Fruit fly (Drosophila melanogaster) whole organism, embryonic: Measurements from ENCODE around the gene Unc-115a.

Experiments
- ATbp ChIP-seq: fragments of 200-800 bp; sonication (Bioruptor generic); optimal IDR thresholded peaks from 2 replicates; lab custom pipeline; 2017; ENCODE audit warnings: missing biosample characterization, mild to moderate bottlenecking, missing genetic modification characterization, missing genetic modification reagents
- Asciz ChIP-seq: fragments of 200-800 bp; sonication (Bioruptor generic); optimal IDR thresholded peaks from 2 replicates; lab custom pipeline; 2017; ENCODE audit warnings: missing biosample characterization, mild to moderate bottlenecking, missing genetic modification characterization, missing genetic modification reagents
- B-H1 ChIP-seq: fragments of 200-800 bp; sonication (Bioruptor generic); IDR thresholded peaks from 3 replicates; pipeline ENCODE4 v1.3.6; 2022; ENCODE audit warnings: missing biosample characterization, missing genetic modification characterization
- CG10209 ChIP-seq: fragments of 200-800 bp; sonication (Bioruptor generic); optimal IDR thresholded peaks from 3 replicates; lab custom pipeline; 2017; ENCODE audit warnings: missing biosample characterization, mild to moderate bottlenecking, missing genetic modification characterization, missing genetic modification reagents
- CG10979 ChIP-seq: fragments of 200-800 bp; sonication (Bioruptor generic); optimal IDR thresholded peaks from 2 replicates; lab custom pipeline; 2018; ENCODE audit warnings: missing biosample characterization, mild to moderate bottlenecking, missing genetic modification characterization, moderate library complexity
- CG12659 ChIP-seq: fragments of 200-800 bp; sonication (Bioruptor generic); optimal IDR thresholded peaks from 3 replicates; lab custom pipeline; 2017; ENCODE audit warnings: mild to moderate bottlenecking, missing biosample characterization, missing genetic modification reagents, missing genetic modification characterization
- CG12942 ChIP-seq: fragments of 200-800 bp; sonication (Bioruptor generic); optimal IDR thresholded peaks from 3 replicates; lab custom pipeline; 2016; ENCODE audit warnings: missing biosample characterization, missing genetic modification characterization
- CG13123 ChIP-seq: fragments of 200-800 bp; sonication (Bioruptor generic); optimal IDR thresholded peaks from 2 replicates; lab custom pipeline; 2016; ENCODE audit warnings: missing biosample characterization, missing genetic modification characterization
- CG13894 ChIP-seq: fragments of 200-800 bp; sonication (Bioruptor generic); optimal IDR thresholded peaks from 3 replicates; lab custom pipeline; 2018; ENCODE audit warnings: missing biosample characterization, mild to moderate bottlenecking, missing genetic modification characterization, moderate library complexity
- CG15514 ChIP-seq: fragments of 200-800 bp; sonication (Bioruptor generic); optimal IDR thresholded peaks from 3 replicates; lab custom pipeline; 2017; ENCODE audit warnings: missing biosample characterization, missing genetic modification characterization, mild to moderate bottlenecking, moderate library complexity, missing genetic modification reagents
- CG17359 ChIP-seq: fragments of 200-800 bp; sonication (Bioruptor generic); optimal IDR thresholded peaks from 3 replicates; lab custom pipeline; 2018; ENCODE audit warnings: missing biosample characterization, mild to moderate bottlenecking, missing genetic modification characterization, moderate library complexity
- CG17385 ChIP-seq: fragments of 200-800 bp; sonication (Bioruptor generic); optimal IDR thresholded peaks from 3 replicates; lab custom pipeline; 2018; ENCODE audit warnings: missing biosample characterization, mild to moderate bottlenecking, missing genetic modification characterization
- CG17912 ChIP-seq: fragments of 200-800 bp; sonication (Bioruptor generic); optimal IDR thresholded peaks from 2 replicates; lab custom pipeline; 2018; ENCODE audit warnings: missing biosample characterization, mild to moderate bottlenecking, missing genetic modification characterization
- CG2875 ChIP-seq: fragments of 200-800 bp; sonication (Bioruptor generic); optimal IDR thresholded peaks from 2 replicates; lab custom pipeline; 2017; ENCODE audit warnings: missing biosample characterization, mild to moderate bottlenecking, missing genetic modification characterization, missing genetic modification reagents
- CG3163 ChIP-seq: fragments of 200-800 bp; sonication (Bioruptor generic); optimal IDR thresholded peaks from 3 replicates; lab custom pipeline; 2016; ENCODE audit warnings: missing biosample characterization, missing genetic modification characterization
- CG34224 ChIP-seq: fragments of 200-800 bp; sonication (Bioruptor generic); IDR thresholded peaks from 3 replicates; pipeline ENCODE4 v1.3.6; 2022; ENCODE audit warnings: missing biosample characterization, missing genetic modification characterization; ENCODE audit not compliant: partially characterized antibody
- CG3838 ChIP-seq: fragments of 200-800 bp; sonication (Bioruptor generic); optimal IDR thresholded peaks from 3 replicates; lab custom pipeline; 2016; ENCODE audit warnings: missing biosample characterization, missing genetic modification characterization
- CG4328 ChIP-seq: fragments of 200-800 bp; sonication (Bioruptor generic); optimal IDR thresholded peaks from 3 replicates; lab custom pipeline; 2017; ENCODE audit warnings: missing biosample characterization, missing genetic modification reagents, missing genetic modification characterization
- CG5180 ChIP-seq: fragments of 200-800 bp; sonication (Bioruptor generic); optimal IDR thresholded peaks from 3 replicates; lab custom pipeline; 2017; ENCODE audit warnings: missing biosample characterization, missing genetic modification characterization, mild to moderate bottlenecking, moderate library complexity, missing genetic modification reagents
- CG6254 ChIP-seq: fragments of 200-800 bp; sonication (Bioruptor generic); optimal IDR thresholded peaks from 3 replicates; lab custom pipeline; 2017; ENCODE audit warnings: mild to moderate bottlenecking, missing biosample characterization, missing genetic modification reagents, missing genetic modification characterization
- CG7786 ChIP-seq: fragments of 200-800 bp; sonication (Bioruptor generic); optimal IDR thresholded peaks from 2 replicates; lab custom pipeline; 2016; ENCODE audit warnings: missing biosample characterization, missing genetic modification characterization
- Dbx ChIP-seq: fragments of 200-800 bp; sonication (Bioruptor generic); IDR thresholded peaks from 3 replicates; pipeline ENCODE4 v1.3.6; 2022; ENCODE audit warnings: missing biosample characterization, missing genetic modification characterization
- Dek ChIP-seq: fragments of 200-800 bp; sonication (Bioruptor generic); optimal IDR thresholded peaks from 3 replicates; lab custom pipeline; 2019; ENCODE audit warnings: missing biosample characterization, mild to moderate bottlenecking, missing genetic modification characterization, moderate library complexity
- ERR ChIP-seq: fragments of 200-800 bp; sonication (Bioruptor generic); optimal IDR thresholded peaks from 2 replicates; lab custom pipeline; 2016; ENCODE audit warnings: missing biosample characterization, missing genetic modification characterization
- Lpt ChIP-seq: fragments of >200 bp; optimal IDR thresholded peaks from 2 replicates; lab custom pipeline; 2018; ENCODE audit warnings: missing biosample characterization, missing genetic modification characterization
- Med ChIP-seq: fragments of 200-800 bp; sonication (Bioruptor generic); peaks from one replicate; lab custom pipeline; 2016; ENCODE audit warnings: missing biosample characterization, missing genetic modification characterization, mild to moderate bottlenecking, inconsistent platforms, moderate library complexity
- Meics ChIP-seq: fragments of 200-800 bp; sonication (Bioruptor generic); optimal IDR thresholded peaks from 2 replicates; lab custom pipeline; 2017; ENCODE audit warnings: missing biosample characterization, mild to moderate bottlenecking, missing genetic modification characterization
- NfI ChIP-seq: fragments of 200-800 bp; sonication (Bioruptor generic); optimal IDR thresholded peaks from 3 replicates; lab custom pipeline; 2018; ENCODE audit warnings: missing biosample characterization, mild to moderate bottlenecking, missing genetic modification characterization, moderate library complexity
- Rx ChIP-seq: fragments of 200-800 bp; sonication (Bioruptor generic); IDR thresholded peaks from 2 replicates; pipeline ENCODE4 v1.3.6; 2022; ENCODE audit warnings: missing biosample characterization, missing genetic modification characterization
- Side ChIP-seq: fragments of 200-800 bp; sonication (Bioruptor generic); optimal IDR thresholded peaks from 2 replicates; lab custom pipeline; 2016; ENCODE audit warnings: missing biosample characterization, missing genetic modification characterization
- Spps ChIP-seq: fragments of 200-800 bp; sonication (Bioruptor generic); optimal IDR thresholded peaks from 2 replicates; lab custom pipeline; 2018; ENCODE audit warnings: missing biosample characterization, mild to moderate bottlenecking, missing genetic modification characterization
- Trl ChIP-seq, 3 experiments: fragments of >200 bp in 2 of 3; fragments of 200-800 bp in 1 of 3; sonication (Bioruptor generic) in 1 of 3; optimal IDR thresholded peaks; 2 replicates in 1 of 3; 3 replicates in 2 of 3; lab custom pipeline; 2016 to 2017; ENCODE audit warnings: missing biosample characterization in 1 of 3, missing genetic modification characterization in 1 of 3
- Vsx1 ChIP-seq: fragments of 200-800 bp; sonication (Bioruptor generic); optimal IDR thresholded peaks from 2 replicates; lab custom pipeline; 2017; ENCODE audit warnings: missing biosample characterization, mild to moderate bottlenecking, missing genetic modification characterization, missing genetic modification reagents
- bab2 ChIP-seq: fragments of 200-800 bp; sonication (Bioruptor generic); optimal IDR thresholded peaks from 2 replicates; lab custom pipeline; 2016; ENCODE audit warnings: missing biosample characterization, missing genetic modification characterization
- bcd ChIP-seq: fragments of 200-800 bp; sonication (Bioruptor generic); optimal IDR thresholded peaks from 2 replicates; lab custom pipeline; 2017; ENCODE audit warnings: missing biosample characterization, mild to moderate bottlenecking, missing genetic modification characterization
- caup ChIP-seq: fragments of 200-800 bp; sonication (Bioruptor generic); optimal IDR thresholded peaks from 3 replicates; lab custom pipeline; 2017; ENCODE audit warnings: missing biosample characterization, mild to moderate bottlenecking, missing genetic modification characterization, moderate library complexity; ENCODE audit not compliant: severe bottlenecking
- cwo ChIP-seq: fragments of 200-800 bp; sonication (Bioruptor generic); optimal IDR thresholded peaks from 3 replicates; lab custom pipeline; 2017; ENCODE audit warnings: missing biosample characterization, missing genetic modification characterization, mild to moderate bottlenecking, moderate library complexity, missing genetic modification reagents
- fd3F ChIP-seq: fragments of 200-800 bp; sonication (Bioruptor generic); optimal IDR thresholded peaks from 2 replicates; lab custom pipeline; 2018; ENCODE audit warnings: missing biosample characterization, mild to moderate bottlenecking, missing genetic modification characterization, moderate library complexity
- fu2 ChIP-seq: fragments of 200-800 bp; sonication (Bioruptor generic); optimal IDR thresholded peaks from 2 replicates; lab custom pipeline; 2016; ENCODE audit warnings: missing biosample characterization, missing genetic modification characterization
- gro ChIP-seq: fragments of 200-800 bp; sonication (Bioruptor generic); optimal IDR thresholded peaks from 2 replicates; lab custom pipeline; 2016; ENCODE audit warnings: missing biosample characterization, missing genetic modification characterization
- h ChIP-seq: fragments of >200 bp; optimal IDR thresholded peaks from 2 replicates; lab custom pipeline; 2017
- kay ChIP-seq: fragments of 200-800 bp; sonication (Bioruptor generic); optimal IDR thresholded peaks from 2 replicates; lab custom pipeline; 2016; ENCODE audit warnings: missing biosample characterization, missing genetic modification characterization
- mam ChIP-seq: fragments of 200-800 bp; sonication (Bioruptor generic); optimal IDR thresholded peaks from 3 replicates; lab custom pipeline; 2016; ENCODE audit warnings: missing biosample characterization, missing genetic modification characterization
- mirr ChIP-seq: fragments of 200-800 bp; sonication (Bioruptor generic); optimal IDR thresholded peaks from 3 replicates; lab custom pipeline; 2018; ENCODE audit warnings: missing biosample characterization, mild to moderate bottlenecking, missing genetic modification characterization
- odd ChIP-seq: fragments of 200-800 bp; sonication (Bioruptor generic); optimal IDR thresholded peaks from 2 replicates; lab custom pipeline; 2017; ENCODE audit warnings: missing biosample characterization, mild to moderate bottlenecking, missing genetic modification characterization
- org-1 ChIP-seq: fragments of 200-800 bp; sonication (Bioruptor generic); optimal IDR thresholded peaks from 2 replicates; lab custom pipeline; 2017; ENCODE audit warnings: missing biosample characterization, missing genetic modification characterization
- pho ChIP-seq: fragments of 200-800 bp; sonication (Bioruptor generic); optimal IDR thresholded peaks from 2 replicates; lab custom pipeline; 2016; ENCODE audit warnings: missing biosample characterization, missing genetic modification characterization
- phol ChIP-seq: fragments of 200-800 bp; sonication (Bioruptor generic); optimal IDR thresholded peaks from 3 replicates; lab custom pipeline; 2018; ENCODE audit warnings: missing biosample characterization, mild to moderate bottlenecking, missing genetic modification characterization, moderate library complexity
- tio ChIP-seq: fragments of 200-800 bp; sonication (Bioruptor generic); optimal IDR thresholded peaks from 2 replicates; lab custom pipeline; 2017; ENCODE audit warnings: missing biosample characterization, missing genetic modification characterization, inconsistent platforms

Gene Unc-115a

dm6 chr3R:9701148-9701703, 4.0 kb downstream of the Unc-115a start (continued):
- TF ChIP-seq CG17912 (GFP tag; lab: Kevin White, UChicago) (peak; percentile 15), CG2875 (GFP tag; lab: Kevin White, UChicago) (peak; percentile 4), CG3838 (GFP tag; lab: Kevin White, UChicago) (no peak), Side (GFP tag; lab: Kevin White, UChicago) (peak; percentile 28), Dek (peak; percentile 12), fu2 (GFP tag; lab: Kevin White, UChicago) (no peak), mam (GFP tag; lab: Kevin White, UChicago) (peak; percentile 21), CG15514 (GFP tag; lab: Kevin White, UChicago) (peak; percentile 30), ATbp (GFP tag; lab: Kevin White, UChicago) (peak; percentile 36), bab2 (peak; percentile 32), bcd (GFP tag; lab: Kevin White, UChicago) (peak; percentile 9), ERR (GFP tag; lab: Kevin White, UChicago) (no peak), CG13123 (peak; percentile 0), tio (GFP tag; lab: Kevin White, UChicago) (peak; percentile 37), Vsx1 (peak; percentile 22), fd3F (GFP tag; lab: Kevin White, UChicago) (peak; percentile 51), CG3163 (GFP tag; lab: Kevin White, UChicago) (peak; percentile 49), phol (tag; lab: Kevin White, UChicago) (no peak), Med (GFP tag; lab: Kevin White, UChicago) (peak; percentile 80), CG10209 (GFP tag; lab: Kevin White, UChicago) (peak; percentile 34), h (lab: Kevin White, UChicago) (no peak), CG7786 (GFP tag; lab: Kevin White, UChicago) (peak; percentile 16), NfI (GFP tag; lab: Kevin White, UChicago) (peak; percentile 45), CG4328 (GFP tag; lab: Kevin White, UChicago) (peak; percentile 16), CG5180 (GFP tag; lab: Kevin White, UChicago) (peak; percentile 45), Spps (tag; lab: Kevin White, UChicago) (no peak), kay (GFP tag; lab: Kevin White, UChicago) (peak; percentile 42), Dbx (GFP tag; lab: Robert Waterston, UW) (no peak), cwo (GFP tag; lab: Kevin White, UChicago) (peak; percentile 10), CG17385 (GFP tag; lab: Kevin White, UChicago) (peak; percentile 14), pho (GFP tag; lab: Kevin White, UChicago) (peak; percentile 44), Trl (optimal IDR thresholded peaks at IDR 0.05; lab: Kevin White, UChicago) (no peak), Trl (GFP tag; optimal IDR thresholded peaks at IDR 0.05; lab: Kevin White, UChicago) (peak; percentile 1), gro (peak; percentile 31), B-H1 (GFP tag; lab: Robert Waterston, UW) (no peak), Lpt (GFP tag; lab: Kevin White, UChicago) (no peak), CG34224 (GFP tag; lab: Robert Waterston, UW) (no peak), Meics (GFP tag; lab: Kevin White, UChicago) (peak; percentile 93), CG12659 (GFP tag; lab: Kevin White, UChicago) (peak; percentile 35), CG13894 (tag; lab: Kevin White, UChicago) (peak; percentile 45), Asciz (GFP tag; lab: Kevin White, UChicago) (peak; percentile 58), CG10979 (tag; lab: Kevin White, UChicago) (no peak), odd (GFP tag; lab: Kevin White, UChicago) (no peak), CG6254 (GFP tag; lab: Kevin White, UChicago) (no peak), CG17359 (tag; lab: Kevin White, UChicago) (peak; percentile 51), mirr (GFP tag; lab: Kevin White, UChicago) (peak; percentile 86), caup (GFP tag; lab: Kevin White, UChicago) (peak; percentile 73), Rx (GFP tag; lab: Robert Waterston, UW) (no peak), org-1 (peak; percentile 33), CG12942 (GFP tag; lab: Kevin White, UChicago) (peak; percentile 44)
